Worm (Caenorhabditis elegans) whole organism, L3 larva: ENCODE data around the gene Y38E10A.35.

Experiments used
- ZK546.5 ChIP-seq: sonication (generic microtip); optimal IDR thresholded peaks from 2 replicates; lab custom pipeline; 2017; ENCODE audit warnings: missing biosample characterization, missing genetic modification characterization
- ama-1 ChIP-seq: fragments of 150-350 bp; optimal IDR thresholded peaks from 2 replicates; lab custom pipeline; 2018
- ceh-82 ChIP-seq: fragments of 150-350 bp; optimal IDR thresholded peaks from 2 replicates; lab custom pipeline; 2014; ENCODE audit warnings: missing biosample characterization, missing genetic modification characterization
- daf-12 ChIP-seq: fragments of 150-350 bp; optimal IDR thresholded peaks from 2 replicates; lab custom pipeline; 2014; ENCODE audit warnings: missing biosample characterization, missing genetic modification reagents, missing genetic modification characterization
- egl-27 ChIP-seq: sonication (generic microtip); optimal IDR thresholded peaks from 4 replicates; lab custom pipeline; 2017; ENCODE audit warnings: missing biosample characterization, missing genetic modification reagents, missing genetic modification characterization
- elt-1 ChIP-seq: fragments of 150-350 bp; optimal IDR thresholded peaks from 2 replicates; lab custom pipeline; 2014; ENCODE audit warnings: missing biosample characterization, missing genetic modification characterization
- lsy-12 ChIP-seq: sonication (generic microtip); optimal IDR thresholded peaks from 2 replicates; lab custom pipeline; 2016; ENCODE audit warnings: mild to moderate bottlenecking, missing genetic modification characterization, missing compliant biosample characterization
- nhr-28 ChIP-seq: fragments of 150-350 bp; optimal IDR thresholded peaks from 2 replicates; lab custom pipeline; 2014; ENCODE audit warnings: missing biosample characterization, missing genetic modification characterization
- sea-2 ChIP-seq: fragments of 150-350 bp; sonication (generic microtip); optimal IDR thresholded peaks from 4 replicates; lab custom pipeline; 2014; ENCODE audit warnings: missing biosample characterization, missing genetic modification reagents, missing genetic modification characterization
- snpc-4 ChIP-seq: fragments of 150-350 bp; optimal IDR thresholded peaks from 2 replicates; lab custom pipeline; 2014; ENCODE audit warnings: missing biosample characterization, missing genetic modification characterization
- unc-39 ChIP-seq: sonication (generic microtip); optimal IDR thresholded peaks from 4 replicates; lab custom pipeline; 2017; ENCODE audit warnings: missing biosample characterization, missing genetic modification characterization
- ztf-11 ChIP-seq: fragments of 150-350 bp; optimal IDR thresholded peaks from 2 replicates; lab custom pipeline; 2014; ENCODE audit warnings: missing biosample characterization, missing genetic modification characterization
- ztf-4 ChIP-seq: fragments of 150-350 bp; optimal IDR thresholded peaks from 2 replicates; lab custom pipeline; 2014; ENCODE audit warnings: missing biosample characterization, missing genetic modification characterization

ce11 chrII:12570523-12570922 lies 2.1 kb downstream of the Y38E10A.35 start, which contains the start of gene Y38E10A.1:
- no peak for TF ChIP-seq egl-27
- no peak for TF ChIP-seq snpc-4 (tag; lab: Kevin White, UChicago)
- TF ChIP-seq ztf-11 (tag; lab: Kevin White, UChicago) = no peak
- no peak for TF ChIP-seq sea-2 (GFP tag; lab: Kevin White, UChicago)
- TF ChIP-seq ceh-82 (tag; lab: Kevin White, UChicago) = no peak
- TF ChIP-seq daf-12 (tag; lab: Kevin White, UChicago) = no peak
- TF ChIP-seq lsy-12 (tag; lab: Kevin White, UChicago) = no peak
- TF ChIP-seq ztf-4 = no peak
- TF ChIP-seq unc-39 (tag; lab: Kevin White, UChicago) = no peak
- no peak for TF ChIP-seq ama-1 (lab: Kevin White, UChicago)
- no peak for TF ChIP-seq elt-1
- no peak for TF ChIP-seq ZK546.5 (tag; lab: Kevin White, UChicago)
- no peak for TF ChIP-seq nhr-28 (tag; lab: Kevin White, UChicago)
